Worm (Caenorhabditis elegans): ENCODE results near the gene dpyd-1.

ce11 chrX:5470111-5470745 is 2.6 kb downstream of the dpyd-1 start:
- no peak for TF ChIP-seq madf-2 (tag; optimal IDR thresholded peaks at IDR 0.05)
- TF ChIP-seq gmeb-2 (tag; optimal IDR thresholded peaks at IDR 0.05): no peak
- TF ChIP-seq pag-3 (tag; optimal IDR thresholded peaks at IDR 0.05; ENCODE audit: borderline replicate concordance): no peak
- no peak for TF ChIP-seq lin-11 (tag; optimal IDR thresholded peaks at IDR 0.05)
- TF ChIP-seq elt-2 (tag; optimal IDR thresholded peaks at IDR 0.05): no peak
- no peak for TF ChIP-seq elt-4 (tag; optimal IDR thresholded peaks at IDR 0.05)
- TF ChIP-seq fkh-10 (GFP tag; optimal IDR thresholded peaks at IDR 0.05): no peak
- TF ChIP-seq ama-1 (optimal IDR thresholded peaks at IDR 0.05): no peak
- no peak for TF ChIP-seq F13H6.1 (tag; optimal IDR thresholded peaks at IDR 0.05)
- TF ChIP-seq nfya-1 (tag; optimal IDR thresholded peaks at IDR 0.05): no peak
- no peak for TF ChIP-seq rnt-1 (tag; optimal IDR thresholded peaks at IDR 0.05)
